Fruit fly (Drosophila melanogaster): ENCODE results near the gene CG31637.

Gene CG31637

DNA sequence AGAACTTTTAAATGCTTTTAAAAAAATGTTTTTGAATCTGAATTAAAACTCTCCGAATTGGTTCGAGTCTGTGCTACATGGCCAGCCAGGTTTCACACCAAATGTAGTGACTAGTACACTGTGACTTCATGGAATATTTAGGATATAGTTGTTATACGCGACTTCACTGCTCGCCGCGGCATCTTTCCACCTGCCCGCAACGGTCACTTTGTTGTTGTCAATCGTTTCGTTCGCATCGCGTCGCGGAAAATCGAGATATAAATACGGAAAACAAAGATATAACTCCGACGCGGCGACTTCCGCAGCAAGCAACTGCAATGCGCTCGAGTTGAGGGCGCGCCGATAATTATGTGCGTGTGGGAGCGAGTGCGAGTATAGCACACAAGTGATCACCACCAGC lies at the start of gene CG31637:
Gene CG31637, plus strand, starts transcription at position 200 of the 400 bp plus-strand sequence.
- TF ChIP-seq CG8478 (optimal IDR thresholded peaks at IDR 0.05) (no peak), CTCF (optimal IDR thresholded peaks at IDR 0.05) (peak; percentile 26 to 60)

DNA sequence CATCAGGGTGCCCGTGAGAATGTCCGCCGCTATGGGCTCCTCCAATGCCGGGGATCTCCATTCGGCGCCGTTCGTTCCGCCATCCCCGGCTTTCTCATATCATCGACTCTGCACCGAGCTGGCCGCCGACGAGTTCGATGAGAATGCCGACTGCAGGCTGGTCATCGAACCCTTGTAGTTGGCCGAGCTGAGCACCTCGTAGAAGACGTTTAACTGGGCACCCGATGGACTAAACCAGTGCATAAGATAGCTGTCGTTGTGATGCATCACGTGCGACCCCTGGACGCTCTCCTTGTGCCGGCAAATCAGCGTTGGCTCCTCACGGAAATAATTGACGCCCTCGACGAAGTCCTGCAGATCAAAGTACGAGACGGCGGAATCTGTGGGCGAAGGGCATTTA lies 48.7 kb upstream of the CG31637 start:
- no peak for TF ChIP-seq CG8478 (optimal IDR thresholded peaks at IDR 0.05)
- TF ChIP-seq CTCF (optimal IDR thresholded peaks at IDR 0.05): no peak

DNA sequence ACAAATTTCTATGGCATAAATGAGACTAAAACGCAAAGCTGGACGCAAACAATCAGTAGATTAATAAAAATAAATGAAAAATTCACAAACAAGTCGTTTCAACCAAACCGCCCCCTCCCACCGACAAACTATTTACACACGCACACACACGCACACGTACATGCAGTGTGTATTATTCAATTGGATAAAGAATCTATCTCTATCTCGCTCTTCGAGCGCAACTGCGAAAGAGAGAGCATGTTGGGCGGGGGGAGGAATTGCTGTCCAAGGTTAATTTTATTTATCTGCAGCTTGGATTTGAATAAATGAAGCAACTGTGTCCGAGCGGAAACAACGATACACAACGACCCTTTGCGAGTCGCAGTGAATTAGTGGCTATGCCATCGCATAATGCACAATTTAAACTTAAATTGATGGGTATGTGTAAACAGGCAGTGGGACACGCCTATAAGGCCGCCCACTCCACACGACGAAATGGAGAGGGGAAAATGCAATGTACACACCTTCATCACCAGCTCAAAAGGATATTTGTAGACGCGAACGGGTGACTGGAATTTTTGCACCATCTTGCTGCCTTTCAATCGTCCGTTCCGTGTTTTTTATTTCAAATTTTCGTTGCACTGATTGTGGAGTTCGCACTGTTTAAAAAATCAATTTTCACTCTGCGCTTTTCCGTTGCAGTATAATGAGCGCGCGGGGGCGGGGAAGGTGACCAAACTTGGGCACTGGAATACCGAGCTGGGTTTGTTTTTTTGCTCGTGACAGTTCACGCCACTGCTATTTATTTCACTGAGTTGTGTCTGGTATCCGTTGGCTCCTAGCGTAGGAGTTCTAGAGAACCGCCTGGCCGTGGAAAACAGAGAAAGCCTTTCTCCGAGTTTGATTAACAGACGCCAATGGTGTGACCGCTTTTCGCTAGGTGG lies 43.2 kb upstream of the CG31637 start, which contains the start of gene retm:
Gene retm, minus strand, starts transcription at position 898 of the 923 bp plus-strand sequence.
- TF ChIP-seq CG8478 (optimal IDR thresholded peaks at IDR 0.05) (no peak), CTCF (optimal IDR thresholded peaks at IDR 0.05) (peak; percentile 36 to 67)

DNA sequence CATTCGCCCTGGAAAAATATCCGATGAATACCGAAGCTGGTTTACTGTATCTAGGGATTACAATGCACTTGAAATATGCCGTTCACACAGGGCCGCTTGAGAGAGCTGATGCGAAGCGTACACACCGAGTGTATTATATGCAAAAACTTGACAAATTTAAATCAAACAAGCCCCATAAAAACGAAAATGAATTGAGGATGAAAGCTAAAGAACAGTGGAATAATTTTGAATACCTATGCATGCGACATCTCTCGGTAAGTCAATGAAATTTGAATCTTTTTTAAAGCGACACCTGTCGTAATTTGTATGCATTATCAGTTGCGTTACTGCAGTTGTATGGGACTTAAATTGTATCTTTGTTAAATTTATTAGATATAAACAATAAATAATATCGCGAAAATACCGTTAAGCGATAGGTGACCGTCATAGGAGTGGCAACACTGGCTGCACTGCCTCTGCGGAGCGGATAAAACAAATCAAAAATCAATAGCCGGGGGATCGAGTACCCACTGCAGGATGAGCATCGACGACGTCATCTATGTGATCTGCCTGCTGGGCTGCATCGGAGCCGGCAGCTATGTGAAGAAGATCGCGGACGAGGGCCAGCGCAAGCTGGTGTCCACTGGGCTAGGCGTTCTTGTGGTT lies 42.4 kb upstream of the CG31637 start, which contains the start of gene frj:
Gene frj, plus strand, starts transcription at position 98 of the 645 bp plus-strand sequence.
- TF ChIP-seq CG8478 (optimal IDR thresholded peaks at IDR 0.05) (no peak), CTCF (optimal IDR thresholded peaks at IDR 0.05) (peak; percentile 87 to 91)

DNA sequence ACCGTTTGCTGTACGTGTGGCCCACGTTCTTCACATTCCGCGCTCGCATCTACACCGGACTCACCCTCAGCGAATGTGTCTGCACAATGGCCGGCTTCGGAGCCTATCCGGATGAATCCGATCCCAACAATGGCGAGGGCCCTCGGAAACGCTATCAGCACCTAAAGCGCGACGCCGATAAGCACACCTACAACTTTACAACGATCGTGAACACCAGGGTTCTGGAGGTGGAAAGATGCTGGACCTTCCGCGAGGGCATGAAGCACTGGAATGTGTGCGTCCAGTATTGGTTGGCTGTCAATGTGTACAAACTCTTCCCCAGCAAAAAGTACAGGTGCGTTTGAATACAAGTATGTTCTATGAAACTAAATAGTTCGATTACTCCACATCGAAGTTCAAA lies 40.9 kb upstream of the CG31637 start:
- no peak for TF ChIP-seq CTCF (optimal IDR thresholded peaks at IDR 0.05)
- no peak for TF ChIP-seq CG8478 (optimal IDR thresholded peaks at IDR 0.05)

DNA sequence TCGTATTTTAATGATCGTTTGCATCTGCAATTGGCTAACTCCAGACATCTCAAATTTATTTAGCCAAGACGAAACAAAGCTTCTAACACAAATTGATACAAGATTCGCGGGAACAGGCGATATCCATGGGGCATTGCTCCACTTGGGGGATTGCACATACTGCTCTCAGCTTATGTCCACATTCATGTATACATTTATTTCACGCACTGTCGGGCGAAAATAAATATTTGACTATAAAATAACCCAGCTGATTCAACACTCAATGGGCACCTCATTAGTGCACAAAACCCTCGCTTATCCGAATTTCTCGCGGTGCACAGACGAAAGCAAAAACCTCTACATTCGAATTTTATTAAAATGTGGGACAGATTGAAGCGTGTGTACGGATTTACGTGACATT lies 37.0 kb upstream of the CG31637 start:
- TF ChIP-seq CTCF (optimal IDR thresholded peaks at IDR 0.05) (no peak), CG8478 (optimal IDR thresholded peaks at IDR 0.05) (no peak)

DNA sequence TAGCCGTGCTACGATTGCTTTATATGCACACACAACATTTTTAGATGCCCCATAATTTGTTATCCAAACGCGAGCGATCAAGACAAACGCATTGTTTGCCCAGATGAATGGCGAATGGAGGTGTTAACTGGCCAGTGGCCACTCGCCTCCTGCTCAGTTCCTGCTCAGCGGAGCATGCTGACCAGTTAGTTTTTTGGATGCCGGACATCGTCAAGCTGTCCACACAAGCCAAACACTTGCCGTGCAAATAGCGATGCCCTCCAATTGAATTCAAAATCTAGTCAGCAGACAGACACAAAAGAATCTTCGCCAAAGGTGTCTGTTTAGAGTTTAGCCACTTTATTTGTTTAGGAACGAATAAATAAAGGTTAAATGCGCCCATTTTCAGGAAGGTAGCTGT lies 36.2 kb upstream of the CG31637 start:
- TF ChIP-seq CTCF (optimal IDR thresholded peaks at IDR 0.05): no peak
- TF ChIP-seq CG8478 (optimal IDR thresholded peaks at IDR 0.05): no peak

DNA sequence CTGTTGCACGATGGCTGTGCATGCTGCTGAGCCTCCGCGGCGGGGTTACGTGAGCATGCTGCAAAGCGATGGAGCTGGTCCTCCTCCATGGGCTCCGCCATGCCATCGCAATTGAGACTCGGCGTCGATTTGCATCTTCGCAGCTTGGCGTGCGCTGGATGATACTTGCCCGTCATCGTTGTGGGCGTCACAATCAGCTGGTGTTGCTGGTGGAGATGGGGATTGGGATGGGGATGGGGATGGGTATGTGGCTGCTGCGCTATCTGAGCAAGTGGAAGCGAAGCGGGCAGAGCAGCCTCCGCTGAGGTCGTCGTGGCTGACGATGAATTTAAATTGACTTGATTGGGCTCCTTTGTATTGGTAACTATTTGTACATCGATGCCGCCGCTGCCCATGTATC lies 35.1 kb upstream of the CG31637 start:
- no peak for TF ChIP-seq CG8478 (optimal IDR thresholded peaks at IDR 0.05)
- no peak for TF ChIP-seq CTCF (optimal IDR thresholded peaks at IDR 0.05)

DNA sequence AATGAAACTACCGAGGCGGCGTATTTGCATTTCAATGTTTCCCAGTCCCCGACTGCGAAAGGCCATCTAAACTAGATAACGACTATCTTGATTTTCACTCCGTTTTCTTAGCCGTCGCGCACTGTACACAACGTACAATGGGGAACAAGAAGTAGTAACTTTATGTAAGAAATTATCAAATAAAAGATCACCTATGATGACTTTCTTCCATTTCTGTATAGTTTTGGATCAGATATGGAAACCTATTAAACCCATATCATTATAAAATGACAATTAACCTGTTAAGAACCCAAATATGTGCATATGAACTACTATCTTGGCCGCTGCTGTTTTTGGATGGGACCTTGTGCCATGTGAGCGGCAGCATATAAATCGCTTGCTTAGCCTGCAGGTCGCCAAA lies 34.2 kb upstream of the CG31637 start:
- TF ChIP-seq CTCF (optimal IDR thresholded peaks at IDR 0.05) (no peak), CG8478 (optimal IDR thresholded peaks at IDR 0.05) (no peak)

DNA sequence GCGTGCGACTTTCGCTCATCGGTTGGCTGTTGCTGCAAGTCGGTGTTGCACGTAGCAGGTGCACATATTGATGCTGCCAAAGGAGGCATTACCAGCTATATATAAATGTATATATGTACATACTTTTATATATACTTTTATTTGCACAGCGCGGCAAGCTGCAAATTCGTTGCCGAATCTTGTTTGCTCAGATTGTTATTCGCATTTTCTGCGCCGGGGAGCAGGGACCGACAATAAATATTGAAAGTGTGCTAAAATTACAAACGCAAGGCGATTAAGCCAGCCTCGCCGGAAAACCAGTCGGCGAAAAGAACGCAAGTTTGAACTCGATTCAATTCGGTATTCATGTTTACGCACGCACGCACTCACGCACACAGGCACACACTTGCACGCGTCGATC lies 33.7 kb upstream of the CG31637 start:
- TF ChIP-seq CTCF (optimal IDR thresholded peaks at IDR 0.05): no peak
- TF ChIP-seq CG8478 (optimal IDR thresholded peaks at IDR 0.05): no peak

DNA sequence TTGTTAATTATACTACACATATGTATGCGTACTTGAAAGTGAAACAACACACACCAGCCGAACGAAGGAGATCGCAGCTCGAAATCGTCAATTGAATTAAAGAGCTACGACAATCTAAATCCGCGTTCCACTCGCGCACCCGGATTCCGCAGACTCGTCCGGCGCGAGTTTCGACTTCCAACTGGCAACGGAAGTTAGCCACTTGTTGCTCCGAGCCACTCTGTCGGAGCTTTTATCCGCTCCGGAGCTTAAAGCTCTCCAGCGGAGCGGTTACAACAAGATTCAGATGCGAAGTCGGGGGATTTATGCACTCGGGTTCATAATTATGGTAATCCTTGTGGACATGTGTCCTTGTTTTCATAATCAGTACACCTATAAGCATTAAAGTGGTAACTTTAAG lies 33.0 kb upstream of the CG31637 start, which contains the start of gene Rchy1:
Gene Rchy1, minus strand, starts transcription at position 173 of the 400 bp plus-strand sequence.
- TF ChIP-seq CG8478 (optimal IDR thresholded peaks at IDR 0.05): no peak
- TF ChIP-seq CTCF (optimal IDR thresholded peaks at IDR 0.05): no peak

DNA sequence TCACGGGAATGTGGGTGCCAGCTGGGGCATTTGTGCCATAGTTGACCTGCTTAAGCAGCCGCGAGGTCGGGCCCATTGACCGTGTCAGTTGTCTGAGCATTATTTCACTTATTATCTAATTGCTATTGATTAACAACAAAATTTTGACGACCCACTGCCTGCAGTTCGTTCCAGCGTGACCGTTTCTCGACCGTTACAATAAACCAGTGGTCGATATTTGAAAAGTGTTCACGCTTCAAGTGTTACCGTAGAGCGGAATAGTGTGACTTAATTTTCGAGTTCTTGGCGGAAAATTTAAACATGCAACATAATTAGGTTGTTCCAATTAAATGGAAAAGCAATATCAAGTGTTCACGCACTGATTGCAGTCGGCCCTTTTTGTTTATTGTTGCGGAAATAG lies 30.9 kb upstream of the CG31637 start, which contains the start of gene HemK1:
Gene HemK1, minus strand, starts transcription at position 190 of the 400 bp plus-strand sequence.
- TF ChIP-seq CTCF (optimal IDR thresholded peaks at IDR 0.05): peak in 1 of 2 experiments; percentile 24
- no peak for TF ChIP-seq CG8478 (optimal IDR thresholded peaks at IDR 0.05)

DNA sequence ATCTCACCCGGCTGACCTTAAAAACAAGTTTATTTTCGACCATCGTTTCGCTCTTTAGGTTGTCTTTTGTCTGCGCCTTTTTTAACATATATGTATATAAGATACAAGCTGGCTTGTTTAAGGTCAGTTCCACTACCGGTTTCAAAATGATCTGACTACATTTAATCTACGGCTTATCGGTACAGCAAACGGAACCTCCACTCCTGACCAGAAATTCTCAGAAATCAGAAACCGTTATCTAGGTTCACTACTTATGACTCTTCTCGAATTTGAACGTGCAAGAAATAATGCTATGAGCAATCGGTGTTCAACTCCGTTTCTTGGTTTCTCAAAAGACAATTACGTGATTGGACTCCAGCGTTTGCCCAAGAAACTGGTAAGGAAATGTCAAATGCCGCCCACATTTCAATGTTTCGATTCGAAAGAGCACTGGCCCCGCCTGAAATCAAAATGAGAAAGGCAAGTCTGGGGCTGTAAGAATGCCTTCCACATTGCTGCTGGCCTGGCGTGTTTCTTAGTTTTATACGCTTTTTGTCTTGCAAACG lies 28.3 kb upstream of the CG31637 start:
- no peak for TF ChIP-seq CTCF (optimal IDR thresholded peaks at IDR 0.05)
- TF ChIP-seq CG8478 (optimal IDR thresholded peaks at IDR 0.05): no peak

DNA sequence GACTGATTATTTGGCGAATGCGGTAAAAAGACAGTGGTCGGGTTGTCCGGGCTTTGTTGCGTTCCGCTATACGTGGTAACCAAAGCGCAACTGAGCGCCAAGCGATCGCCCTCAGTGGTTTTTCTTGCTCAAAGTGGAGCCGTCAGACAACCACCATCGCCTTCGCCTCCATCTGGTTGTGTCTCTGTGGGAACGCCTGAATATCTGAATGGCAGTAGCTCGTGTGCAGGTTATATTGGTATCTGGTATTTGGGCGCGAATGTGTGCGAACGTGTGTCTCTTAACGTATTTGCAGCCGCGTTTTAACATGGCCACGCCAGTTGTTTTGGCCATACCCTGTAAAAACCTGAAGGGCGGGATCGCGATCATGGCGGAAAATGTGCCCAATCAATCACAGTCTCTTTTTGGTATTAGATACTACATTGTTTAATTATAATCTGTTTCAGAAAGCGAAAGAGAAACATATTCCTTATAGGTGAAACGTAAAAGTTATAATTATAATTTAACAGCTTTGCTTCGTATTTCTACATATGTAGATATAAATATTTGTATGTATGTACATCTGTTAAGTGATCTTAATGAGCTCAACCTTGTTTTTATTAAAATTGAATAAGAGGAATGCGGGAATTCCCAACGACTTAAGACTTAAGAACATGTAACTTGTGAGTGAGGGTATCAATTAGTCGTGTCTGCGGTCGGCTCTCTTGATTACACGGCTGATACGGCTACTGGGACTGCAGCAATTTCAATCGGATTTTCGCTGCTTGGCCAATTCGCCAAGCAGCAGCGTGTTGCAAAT lies 26.3 kb upstream of the CG31637 start:
- TF ChIP-seq CTCF (optimal IDR thresholded peaks at IDR 0.05): no peak
- TF ChIP-seq CG8478 (optimal IDR thresholded peaks at IDR 0.05): no peak

All from S2 (cell line).